Worm (Caenorhabditis elegans): ENCODE measurements around the gene F25B3.2.

Gene F25B3.2

DNA sequence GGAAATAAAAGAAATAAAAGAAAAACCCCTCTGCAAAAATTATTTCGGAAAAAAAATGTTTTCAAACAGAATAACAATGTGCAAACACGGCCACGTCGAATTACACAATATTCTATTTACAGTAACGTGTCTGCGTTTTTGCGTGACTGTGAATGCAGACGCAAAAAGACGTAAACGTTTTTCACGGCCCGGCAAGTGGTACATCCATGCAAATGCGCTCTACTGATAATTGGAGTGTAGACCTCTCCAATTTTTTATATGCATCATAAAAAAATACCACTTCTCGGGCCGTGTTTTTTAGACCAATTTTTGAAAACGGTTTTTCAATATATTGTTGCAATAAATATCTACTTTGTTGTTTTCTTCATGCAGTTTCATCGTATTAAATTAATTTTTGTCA is 27.6 kb upstream of the F25B3.2 start, which contains the start of gene nstp-10 (continued):
- peak; percentile 49 for TF ChIP-seq ZK185.1 (tag; optimal IDR thresholded peaks at IDR 0.05; ENCODE audit: poor library complexity, severe bottlenecking)
- no peak for TF ChIP-seq nhr-80 (tag; optimal IDR thresholded peaks at IDR 0.05)
- peak; percentile 50 for TF ChIP-seq sptf-2 (GFP tag; optimal IDR thresholded peaks at IDR 0.05)
- TF ChIP-seq mxl-1 (tag; optimal IDR thresholded peaks at IDR 0.05) = no peak
- TF ChIP-seq B0336.3 (GFP tag; IDR thresholded peaks at IDR 0.05) = peak; percentile 82
- TF ChIP-seq F39B2.1 (GFP tag; IDR thresholded peaks at IDR 0.05) = peak; percentile 25; the same call in 1 of the 2 replicates
- no peak for TF ChIP-seq let-607 (tag; optimal IDR thresholded peaks at IDR 0.05)
- no peak for TF ChIP-seq bed-1 (GFP tag; IDR thresholded peaks at IDR 0.05)
- TF ChIP-seq D2030.7 (GFP tag; IDR thresholded peaks at IDR 0.05) = peak; percentile 97
- peak; percentile 89 for TF ChIP-seq rcor-1 (GFP tag; IDR thresholded peaks at IDR 0.05)
- TF ChIP-seq rec-8 (tag; optimal IDR thresholded peaks at IDR 0.05) = peak in 1 of 2 experiments; percentile 51
- TF ChIP-seq efl-1 (GFP tag; optimal IDR thresholded peaks at IDR 0.05) = peak; percentile 88
- TF ChIP-seq T26A5.8 (tag; optimal IDR thresholded peaks at IDR 0.05) = no peak
- TF ChIP-seq xnd-1 (tag; optimal IDR thresholded peaks at IDR 0.05) = peak; percentile 91
- peak; percentile 91 for TF ChIP-seq F49E8.2 (tag; optimal IDR thresholded peaks at IDR 0.05; ENCODE audit: insufficient read depth)
- peak; percentile 91 for TF ChIP-seq madf-3 (GFP tag; IDR thresholded peaks at IDR 0.05)
- peak; percentile 71 for TF ChIP-seq lir-1 (GFP tag; conservative IDR thresholded peaks at IDR 0.05)
- peak; percentile 54; the same call in 1 of the 2 replicates for TF ChIP-seq Y67H2A.10 (GFP tag; conservative IDR thresholded peaks at IDR 0.05)
- TF ChIP-seq snpc-4 (GFP tag; optimal IDR thresholded peaks at IDR 0.05) = peak; percentile 59
- peak; percentile 60 to 78 (median 74) for TF ChIP-seq snpc-4 (tag; optimal IDR thresholded peaks at IDR 0.05)
- peak; percentile 88 for TF ChIP-seq athp-1 (tag; optimal IDR thresholded peaks at IDR 0.05)
- peak; percentile 79 for TF ChIP-seq ekl-4 (GFP tag; IDR thresholded peaks at IDR 0.05)
- TF ChIP-seq B0035.1 (tag; optimal IDR thresholded peaks at IDR 0.05) = no peak
- TF ChIP-seq Y53G8AR.9 (GFP tag; conservative IDR thresholded peaks at IDR 0.05) = peak; percentile 68; the same call in 1 of the 2 replicates
- peak; percentile 91 for TF ChIP-seq madf-8 (GFP tag; conservative IDR thresholded peaks at IDR 0.05)
- TF ChIP-seq him-1 (tag; optimal IDR thresholded peaks at IDR 0.05) = peak; percentile 60
- TF ChIP-seq somi-1 (GFP tag; optimal IDR thresholded peaks at IDR 0.05) = no peak
- TF ChIP-seq tbp1 (GFP tag; optimal IDR thresholded peaks at IDR 0.05) = peak; percentile 72
- 0 out of 2 replicates have a peak, but pooled peaks have one; percentile 17 for TF ChIP-seq cebp-1 (GFP tag; IDR thresholded peaks at IDR 0.05)
- TF ChIP-seq cebp-1 (tag; optimal IDR thresholded peaks at IDR 0.05) = peak; percentile 48
- peak; percentile 69 for TF ChIP-seq hmg-1.2 (GFP tag; IDR thresholded peaks at IDR 0.05)
- TF ChIP-seq attf-6 (GFP tag; IDR thresholded peaks at IDR 0.05) = peak; percentile 61
- peak; percentile 83 for TF ChIP-seq C17E4.6 (GFP tag; IDR thresholded peaks at IDR 0.05)
- TF ChIP-seq aptf-2 (GFP tag; conservative IDR thresholded peaks at IDR 0.05) = 0 out of 2 replicates have a peak, but pooled peaks have one; percentile 39
- TF ChIP-seq lin-54 (GFP tag; optimal IDR thresholded peaks at IDR 0.05) = peak; percentile 86
- peak; percentile 85 for TF ChIP-seq ceh-27 (GFP tag; optimal IDR thresholded peaks at IDR 0.05)
- peak; percentile 70 for TF ChIP-seq attf-5 (GFP tag; optimal IDR thresholded peaks at IDR 0.05)
- peak; percentile 79 for TF ChIP-seq dpl-1 (GFP tag; optimal IDR thresholded peaks at IDR 0.05)
- peak; percentile 26 for TF ChIP-seq hrde-1 (tag; optimal IDR thresholded peaks at IDR 0.05; ENCODE audit: borderline replicate concordance)
- no peak for TF ChIP-seq die-1 (tag; optimal IDR thresholded peaks at IDR 0.05)
- TF ChIP-seq repo-1 (tag; optimal IDR thresholded peaks at IDR 0.05) = no peak
- peak; percentile 94 for TF ChIP-seq pbrm-1 (GFP tag; IDR thresholded peaks at IDR 0.05)
- TF ChIP-seq Y53F4B.3 (GFP tag; IDR thresholded peaks at IDR 0.05) = peak; percentile 83
- TF ChIP-seq bed-2 (GFP tag; IDR thresholded peaks at IDR 0.05) = peak; percentile 62; the same call in 1 of the 2 replicates
- peak; percentile 97 for TF ChIP-seq madf-6 (GFP tag; IDR thresholded peaks at IDR 0.05)
- TF ChIP-seq hsf-1 (GFP tag; IDR thresholded peaks at IDR 0.05) = peak; percentile 75; the same call in 1 of the 2 replicates
- peak; percentile 88 for TF ChIP-seq snpc-3.4 (tag; optimal IDR thresholded peaks at IDR 0.05)
- TF ChIP-seq tlf-1 (GFP tag; optimal IDR thresholded peaks at IDR 0.05) = peak; percentile 89
